Worm (Caenorhabditis elegans) whole organism, L4/young adult: ENCODE results near the gene T07D4.2.

Experiments used
- W03F9.2 ChIP-seq: fragments of 150-350 bp; optimal IDR thresholded peaks from 2 replicates; lab custom pipeline; 2014; ENCODE audit warnings: missing biosample characterization, missing genetic modification characterization
- dao-5 ChIP-seq: sonication (generic microtip); optimal IDR thresholded peaks from 2 replicates; lab custom pipeline; 2016; ENCODE audit warnings: missing genotype, missing genetic modification characterization, moderate library complexity, missing compliant biosample characterization
- him-1 ChIP-seq: sonication (generic microtip); optimal IDR thresholded peaks from 2 replicates; lab custom pipeline; 2016; ENCODE audit warnings: missing genotype, missing genetic modification reagents, missing genetic modification characterization, missing compliant biosample characterization

T07D4.2 gene

DNA sequence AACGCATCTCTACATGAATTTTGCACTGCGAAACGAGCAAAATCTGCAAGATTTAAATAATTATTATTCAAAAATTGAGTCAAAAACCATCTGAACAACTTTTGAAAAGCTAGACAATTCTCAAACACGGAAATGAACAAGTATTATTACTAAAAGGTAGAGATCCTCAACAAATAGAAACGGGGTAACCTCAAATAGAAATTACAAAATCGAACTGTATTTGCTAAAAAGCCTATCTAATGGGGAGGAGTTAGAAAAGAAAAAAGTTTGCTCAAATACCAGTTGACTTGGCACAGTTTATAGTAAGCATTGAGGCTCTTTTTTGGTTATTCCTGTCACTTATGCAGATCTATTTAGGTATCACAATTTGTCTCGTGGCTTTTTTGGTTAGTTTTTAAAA is 48.0 kb downstream of the T07D4.2 start, which contains the start of gene nas-25:
TSS of gene nas-25 (plus strand) at position 301 of the 400 bp plus-strand sequence.
- TF ChIP-seq W03F9.2 (no peak), him-1 (tag; lab: Kevin White, UChicago) (no peak), dao-5 (tag; lab: Kevin White, UChicago) (no peak)

DNA sequence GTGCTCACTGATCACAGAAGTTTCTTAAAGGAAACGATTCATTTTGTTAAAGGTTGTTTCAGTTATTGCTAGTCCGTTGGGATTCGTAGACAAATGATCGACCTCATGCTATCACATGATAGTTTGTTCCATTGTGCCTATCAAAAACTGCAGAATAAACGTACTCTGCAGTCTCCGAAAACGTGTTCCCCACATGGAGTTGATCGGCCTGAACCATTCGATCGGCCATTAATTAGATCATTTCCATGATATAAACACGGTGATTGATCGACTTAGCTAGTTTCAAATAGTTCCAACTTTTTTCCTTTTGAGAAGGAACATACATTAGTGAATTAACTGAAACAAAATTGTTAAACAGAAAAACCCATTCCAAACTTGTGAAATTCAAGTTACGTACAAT is 51.0 kb downstream of the T07D4.2 start:
- TF ChIP-seq W03F9.2: no peak
- no peak for TF ChIP-seq him-1 (tag; lab: Kevin White, UChicago)
- no peak for TF ChIP-seq dao-5 (tag; lab: Kevin White, UChicago)

DNA sequence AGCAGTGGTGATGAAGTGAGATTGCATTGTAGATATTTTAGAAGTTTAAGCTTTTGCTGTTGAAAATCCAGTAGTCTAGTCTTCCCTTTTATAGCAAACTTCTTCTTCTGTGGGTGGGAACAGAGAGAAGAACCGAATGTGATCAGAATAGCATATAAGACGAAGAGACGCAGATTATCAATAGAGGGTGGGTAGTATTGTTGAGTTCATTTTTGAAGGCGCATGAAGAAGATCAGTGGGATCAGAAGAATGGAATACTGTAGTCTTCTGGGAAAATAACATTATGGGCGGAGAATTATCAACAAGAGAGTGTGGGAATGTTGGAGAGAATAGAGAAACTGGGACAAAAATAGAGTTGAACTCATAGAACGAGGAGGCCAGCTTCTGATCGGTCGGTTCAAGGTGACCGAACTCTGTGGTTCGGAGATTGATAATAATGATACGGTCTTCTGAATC is 52.6 kb downstream of the T07D4.2 start, which contains the start of gene F46C5.1:
TSS of gene F46C5.1 (minus strand) at position 51 of the 456 bp plus-strand sequence.
- TF ChIP-seq W03F9.2: no peak
- TF ChIP-seq him-1 (tag; lab: Kevin White, UChicago): no peak

DNA sequence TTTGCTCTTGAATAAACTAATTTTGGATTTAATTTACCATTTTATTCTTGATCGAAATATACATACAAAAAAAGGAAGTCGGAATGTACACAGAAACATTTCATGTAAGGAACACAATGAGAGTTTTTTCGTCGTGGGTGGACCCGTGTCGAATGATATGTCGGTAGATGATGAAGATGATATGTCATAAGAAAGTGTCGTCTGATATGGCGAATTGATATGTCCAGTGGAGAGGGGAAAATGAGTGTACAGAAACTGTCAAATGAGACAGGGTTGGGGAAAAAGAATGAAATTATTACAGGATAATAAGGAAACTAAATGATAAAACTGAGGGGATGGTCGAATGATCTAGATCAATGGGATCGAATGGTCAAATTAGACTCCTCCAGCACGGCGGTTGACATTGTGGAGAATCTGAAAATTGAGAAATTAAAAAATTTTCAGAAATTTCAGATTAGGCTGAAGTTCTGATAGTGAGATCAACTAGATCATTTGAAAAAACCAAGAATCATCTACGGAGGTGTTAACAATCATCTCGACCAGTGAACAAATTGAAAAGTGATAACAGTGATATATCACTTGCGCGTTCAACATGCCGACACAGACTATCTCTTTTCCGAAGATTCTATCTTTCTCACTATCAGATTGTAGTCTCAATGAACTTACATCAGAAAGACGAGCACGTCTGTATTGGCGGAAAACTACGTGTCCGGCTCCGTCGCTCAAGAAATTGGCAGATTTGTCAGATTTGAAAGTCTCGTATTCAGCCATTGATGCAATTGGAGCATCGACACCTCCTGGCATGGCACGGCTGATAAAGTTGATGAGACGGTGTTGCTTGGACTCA is 53.4 kb downstream of the T07D4.2 start:
- TF ChIP-seq dao-5 (tag; lab: Kevin White, UChicago): no peak
- TF ChIP-seq W03F9.2: no peak
- TF ChIP-seq him-1 (tag; lab: Kevin White, UChicago): no peak
